Worm (Caenorhabditis elegans) whole organism, dauer: ENCODE results near the gene sto-6.
"Not testable (repeated sequence)": the region's sequence is repeated elsewhere in the genome, so short reads cannot be mapped to it uniquely, and the experiment has no call there.

Experiments used
- unc-62 ChIP-seq: sonication (generic microtip); optimal IDR thresholded peaks from 2 replicates; lab custom pipeline; 2017; ENCODE audit warnings: missing biosample characterization, missing genetic modification reagents, missing genetic modification characterization

sto-6 gene

ce11 chrX:11617387-11617786, 14.8 kb upstream of the sto-6 start, which contains the start of gene F52D10.4:
F52D10.4 (plus strand) TSS chrX:11617470.
- no peak for TF ChIP-seq unc-62 (GFP tag; lab: Kevin White, UChicago)

- no peak for TF ChIP-seq unc-62 (GFP tag; lab: Kevin White, UChicago)
Measured at ce11 chrX:11621997-11622396, 10.2 kb upstream of the sto-6 start, which contains the start of gene sto-3. sto-3 (minus strand) TSS chrX:11622097.

ce11 chrX:11623442-11623841, 8.8 kb upstream of the sto-6 start:
- no peak for TF ChIP-seq unc-62 (GFP tag; lab: Kevin White, UChicago)

- TF ChIP-seq unc-62 (GFP tag; lab: Kevin White, UChicago), result no peak
Measured at ce11 chrX:11624621-11625020, 7.6 kb upstream of the sto-6 start.

- TF ChIP-seq unc-62 (GFP tag; lab: Kevin White, UChicago), result no peak
Measured at ce11 chrX:11627013-11627412, 5.2 kb upstream of the sto-6 start, which contains the start of gene twk-44. twk-44 (minus strand) TSS chrX:11627113.

- TF ChIP-seq unc-62 (GFP tag; lab: Kevin White, UChicago), result no peak
Measured at ce11 chrX:11628580-11628979, 3.6 kb upstream of the sto-6 start, which contains the start of gene spp-30. spp-30 (minus strand) TSS chrX:11628680.

- TF ChIP-seq unc-62 (GFP tag; lab: Kevin White, UChicago), result no peak
Measured at ce11 chrX:11630499-11630898, 1.7 kb upstream of the sto-6 start.

ce11 chrX:11633278-11633677, 1.1 kb downstream of the sto-6 start:
- no peak for TF ChIP-seq unc-62 (GFP tag; lab: Kevin White, UChicago)

ce11 chrX:11637721-11638120, 5.5 kb downstream of the sto-6 start:
- no peak for TF ChIP-seq unc-62 (GFP tag; lab: Kevin White, UChicago)

- no peak for TF ChIP-seq unc-62 (GFP tag; lab: Kevin White, UChicago)
Measured at ce11 chrX:11638987-11639386, 6.8 kb downstream of the sto-6 start.

ce11 chrX:11640463-11640995, 8.3 kb downstream of the sto-6 start:
- no peak for TF ChIP-seq unc-62 (GFP tag; lab: Kevin White, UChicago)

ce11 chrX:11641562-11641961, 9.4 kb downstream of the sto-6 start:
- no peak for TF ChIP-seq unc-62 (GFP tag; lab: Kevin White, UChicago)

ce11 chrX:11643767-11644235, 11.6 kb downstream of the sto-6 start, which contains the start of gene sto-4:
sto-4 (plus strand) TSS chrX:11644126.
- not testable (repeated sequence) for TF ChIP-seq unc-62 (GFP tag; lab: Kevin White, UChicago)

ce11 chrX:11645517-11645916, 13.3 kb downstream of the sto-6 start:
- no peak for TF ChIP-seq unc-62 (GFP tag; lab: Kevin White, UChicago)

- TF ChIP-seq unc-62 (GFP tag; lab: Kevin White, UChicago), result no peak
Measured at ce11 chrX:11647165-11647564, 15.0 kb downstream of the sto-6 start, which contains the start of gene T04F8.8. T04F8.8 (plus strand) TSS chrX:11647465.

- no peak for TF ChIP-seq unc-62 (GFP tag; lab: Kevin White, UChicago)
Measured at ce11 chrX:11650751-11651150, 18.5 kb downstream of the sto-6 start, which contains the start of gene cutl-11. cutl-11 (minus strand) TSS chrX:11650851.

ce11 chrX:11656519-11657006, 24.4 kb downstream of the sto-6 start, which contains the start of gene T04F8.2:
T04F8.2 (minus strand) TSS chrX:11656569.
- no peak for TF ChIP-seq unc-62 (GFP tag; lab: Kevin White, UChicago)
